Fruit fly (Drosophila melanogaster) whole organism, embryonic: ENCODE results near the gene Polr2I.

Experiments used
- Abd-B ChIP-seq: fragments of 200-800 bp; sonication (Bioruptor generic); optimal IDR thresholded peaks from 2 replicates; lab custom pipeline; 2018; ENCODE audit warnings: missing biosample characterization, mild to moderate bottlenecking, missing genetic modification characterization, moderate library complexity
- B-H1 ChIP-seq: fragments of 200-800 bp; sonication (Bioruptor generic); IDR thresholded peaks from 3 replicates; pipeline ENCODE4 v1.3.6; 2022; ENCODE audit warnings: missing biosample characterization, missing genetic modification characterization
- CG10543 ChIP-seq: fragments of 200-800 bp; sonication (Bioruptor generic); optimal IDR thresholded peaks from 3 replicates; lab custom pipeline; 2017; ENCODE audit warnings: missing biosample characterization, mild to moderate bottlenecking, missing genetic modification characterization, moderate library complexity
- CG11247 ChIP-seq: fragments of 200-800 bp; sonication (Bioruptor generic); IDR thresholded peaks from 2 replicates; pipeline ENCODE4 v1.3.6; 2022; ENCODE audit warnings: missing biosample characterization, missing genetic modification characterization
- CG11504 ChIP-seq: fragments of 200-800 bp; sonication (Bioruptor generic); optimal IDR thresholded peaks from 3 replicates; lab custom pipeline; 2019; ENCODE audit warnings: missing biosample characterization, mild to moderate bottlenecking, missing genetic modification characterization, moderate library complexity
- CG12155 ChIP-seq: fragments of 200-800 bp; sonication (Bioruptor generic); optimal IDR thresholded peaks from 3 replicates; lab custom pipeline; 2016; ENCODE audit warnings: missing biosample characterization, missing genetic modification characterization
- CG18476 ChIP-seq: fragments of 200-800 bp; sonication (Bioruptor generic); optimal IDR thresholded peaks from 2 replicates; lab custom pipeline; 2016; ENCODE audit warnings: missing biosample characterization, mild to moderate bottlenecking, missing genetic modification characterization
- CG4424 ChIP-seq: fragments of 200-800 bp; sonication (Bioruptor generic); optimal IDR thresholded peaks from 3 replicates; lab custom pipeline; 2016; ENCODE audit warnings: missing biosample characterization, missing genetic modification characterization
- CG4730 ChIP-seq: fragments of 200-800 bp; sonication (Bioruptor generic); IDR thresholded peaks from 2 replicates; pipeline ENCODE4 v1.3.6; 2022; ENCODE audit warnings: missing biosample characterization, missing genetic modification characterization
- CG6175 ChIP-seq: fragments of 200-800 bp; sonication (Bioruptor generic); IDR thresholded peaks from 3 replicates; pipeline ENCODE4 v1.3.6; 2022; ENCODE audit warnings: missing biosample characterization, missing genetic modification characterization
- CG7271 ChIP-seq: fragments of 200-800 bp; sonication (Bioruptor generic); optimal IDR thresholded peaks from 2 replicates; lab custom pipeline; 2018; ENCODE audit warnings: missing biosample characterization, mild to moderate bottlenecking, missing genetic modification characterization, moderate library complexity
- CG7745 ChIP-seq: fragments of 200-800 bp; sonication (Bioruptor generic); optimal IDR thresholded peaks from 2 replicates; lab custom pipeline; 2018; ENCODE audit warnings: missing biosample characterization, mild to moderate bottlenecking, missing genetic modification characterization, moderate library complexity
- CG7839 ChIP-seq: fragments of 200-800 bp; sonication (Bioruptor generic); optimal IDR thresholded peaks from 3 replicates; lab custom pipeline; 2018; ENCODE audit warnings: missing biosample characterization, mild to moderate bottlenecking, missing genetic modification characterization, moderate library complexity
- CG7987 ChIP-seq: fragments of 200-800 bp; sonication (Bioruptor generic); optimal IDR thresholded peaks from 2 replicates; lab custom pipeline; 2018; ENCODE audit warnings: missing biosample characterization, mild to moderate bottlenecking, missing genetic modification characterization, moderate library complexity
- CG8281 ChIP-seq: fragments of 200-800 bp; sonication (Bioruptor generic); optimal IDR thresholded peaks from 2 replicates; lab custom pipeline; 2018; ENCODE audit warnings: missing biosample characterization, mild to moderate bottlenecking, missing genetic modification characterization, moderate library complexity
- CG9797 ChIP-seq: fragments of 200-800 bp; sonication (Bioruptor generic); optimal IDR thresholded peaks from 3 replicates; lab custom pipeline; 2018; ENCODE audit warnings: missing biosample characterization, mild to moderate bottlenecking, missing genetic modification characterization
- Dref ChIP-seq: fragments of 200-800 bp; sonication (Bioruptor generic); IDR thresholded peaks from 2 replicates; pipeline ENCODE4 v1.3.6; 2022; ENCODE audit warnings: missing biosample characterization, missing genetic modification characterization
- Eip74EF ChIP-seq, 2 experiments: fragments of 200-800 bp in 1 of 2; fragments of >200 bp in 1 of 2; sonication (Bioruptor generic) in 1 of 2; optimal IDR thresholded peaks; 2 replicates each; lab custom pipeline; 2017 to 2019; ENCODE audit warnings: missing biosample characterization in 2 of 2, missing genetic modification characterization in 2 of 2, mild to moderate bottlenecking in 1 of 2, moderate library complexity in 1 of 2
- GATAe ChIP-seq: fragments of 200-800 bp; sonication (Bioruptor generic); conservative IDR thresholded peaks from 2 replicates; pipeline ENCODE4 v1.3.6; 2022; ENCODE audit warnings: missing biosample characterization, missing genetic modification characterization
- HLH54F ChIP-seq: fragments of 200-800 bp; sonication (Bioruptor generic); optimal IDR thresholded peaks from 3 replicates; lab custom pipeline; 2016; ENCODE audit warnings: missing biosample characterization, missing genetic modification characterization
- Hr3 ChIP-seq: fragments of 200-800 bp; sonication (Bioruptor generic); optimal IDR thresholded peaks from 3 replicates; lab custom pipeline; 2016; ENCODE audit warnings: missing biosample characterization, missing genetic modification characterization
- Nf-YC ChIP-seq: fragments of 200-800 bp; optimal IDR thresholded peaks from 3 replicates; lab custom pipeline; 2019; ENCODE audit warnings: missing biosample characterization, mild to moderate bottlenecking, missing genetic modification characterization, moderate library complexity
- Pdp1 ChIP-seq, 2 experiments: fragments of 200-800 bp; sonication (Bioruptor generic); optimal IDR thresholded peaks; 3 replicates each; lab custom pipeline; 2016; ENCODE audit warnings: missing biosample characterization in 2 of 2, missing genetic modification characterization in 2 of 2, mild to moderate bottlenecking in 1 of 2, moderate library complexity in 1 of 2
- Ptx1 ChIP-seq: fragments of 200-800 bp; sonication (Bioruptor generic); IDR thresholded peaks from 2 replicates; pipeline ENCODE4 v1.3.6; 2022; ENCODE audit warnings: missing biosample characterization, missing genetic modification characterization
- TFAM ChIP-seq: fragments of 200-800 bp; sonication (Bioruptor generic); optimal IDR thresholded peaks from 2 replicates; lab custom pipeline; 2017; ENCODE audit warnings: missing biosample characterization, missing genetic modification characterization, inconsistent platforms
- YL-1 ChIP-seq: fragments of 200-800 bp; sonication (Bioruptor generic); optimal IDR thresholded peaks from 3 replicates; lab custom pipeline; 2017; ENCODE audit warnings: missing biosample characterization, mild to moderate bottlenecking, missing genetic modification characterization
- abd-A ChIP-seq: fragments of 200-800 bp; sonication (Bioruptor generic); optimal IDR thresholded peaks from 3 replicates; lab custom pipeline; 2019; ENCODE audit warnings: missing biosample characterization, mild to moderate bottlenecking, missing genetic modification characterization, moderate library complexity
- ap ChIP-seq: fragments of 200-800 bp; sonication (Bioruptor generic); IDR thresholded peaks from 2 replicates; pipeline ENCODE4 v1.3.6; 2022; ENCODE audit warnings: missing biosample characterization, missing genetic modification characterization
- bbx ChIP-seq: fragments of 200-800 bp; sonication (Bioruptor generic); IDR thresholded peaks from 2 replicates; pipeline ENCODE4 v1.3.6; 2022; ENCODE audit warnings: missing biosample characterization, missing genetic modification characterization; ENCODE audit not compliant: partially characterized antibody
- cad ChIP-seq: fragments of >200 bp; optimal IDR thresholded peaks from 2 replicates; lab custom pipeline; 2017; ENCODE audit warnings: missing biosample characterization, missing genetic modification characterization
- dysf ChIP-seq: fragments of 200-800 bp; sonication (Bioruptor generic); IDR thresholded peaks from 3 replicates; pipeline ENCODE4 v1.3.6; 2022; ENCODE audit warnings: missing biosample characterization, missing genetic modification characterization
- ewg ChIP-seq: fragments of 200-800 bp; sonication (Bioruptor generic); optimal IDR thresholded peaks from 3 replicates; lab custom pipeline; 2017; ENCODE audit warnings: mild to moderate bottlenecking, missing biosample characterization, missing genetic modification reagents, missing genetic modification characterization
- fd64A ChIP-seq: fragments of 200-800 bp; sonication (Bioruptor generic); optimal IDR thresholded peaks from 3 replicates; lab custom pipeline; 2018; ENCODE audit warnings: missing biosample characterization, mild to moderate bottlenecking, missing genetic modification characterization
- gem ChIP-seq: fragments of 200-800 bp; sonication (Bioruptor generic); optimal IDR thresholded peaks from 2 replicates; lab custom pipeline; 2019; ENCODE audit warnings: missing biosample characterization, mild to moderate bottlenecking, missing genetic modification characterization, moderate library complexity
- grn ChIP-seq: fragments of 200-800 bp; sonication (Bioruptor generic); optimal IDR thresholded peaks from 3 replicates; lab custom pipeline; 2017; ENCODE audit warnings: missing biosample characterization, missing genetic modification characterization
- jigr1 ChIP-seq: fragments of 200-800 bp; sonication (Bioruptor generic); IDR thresholded peaks from 3 replicates; pipeline ENCODE4 v1.3.6; 2022; ENCODE audit warnings: missing biosample characterization, missing genetic modification characterization
- mirr ChIP-seq: fragments of 200-800 bp; sonication (Bioruptor generic); optimal IDR thresholded peaks from 3 replicates; lab custom pipeline; 2018; ENCODE audit warnings: missing biosample characterization, mild to moderate bottlenecking, missing genetic modification characterization
- pan ChIP-seq, 4 experiments: fragments of >200 bp in 3 of 4; fragments of 200-800 bp in 1 of 4; sonication (Bioruptor generic) in 1 of 4; optimal IDR thresholded peaks in 3 of 4; IDR thresholded peaks in 1 of 4; 2 replicates each; pipeline versions ENCODE4 v1.3.6 to Lab custom; 2017 to 2022; ENCODE audit warnings: missing biosample characterization in 2 of 4, missing genetic modification characterization in 2 of 4, mixed read lengths in 1 of 4
- row ChIP-seq: fragments of 200-800 bp; sonication (Bioruptor generic); IDR thresholded peaks from 3 replicates; pipeline ENCODE4 v1.3.6; 2022; ENCODE audit warnings: missing biosample characterization, missing genetic modification characterization
- schlank ChIP-seq: fragments of 200-800 bp; sonication (Bioruptor generic); optimal IDR thresholded peaks from 2 replicates; lab custom pipeline; 2018; ENCODE audit warnings: missing biosample characterization, mild to moderate bottlenecking, missing genetic modification characterization
- stc ChIP-seq: fragments of 200-800 bp; sonication (Bioruptor generic); IDR thresholded peaks from 2 replicates; pipeline ENCODE4 v1.3.6; 2022; ENCODE audit warnings: missing biosample characterization, missing genetic modification characterization
- sug ChIP-seq: fragments of 200-800 bp; optimal IDR thresholded peaks from 2 replicates; lab custom pipeline; 2019; ENCODE audit warnings: missing biosample characterization, mild to moderate bottlenecking, missing genetic modification characterization, moderate library complexity
- tgo ChIP-seq: fragments of 200-800 bp; sonication (Bioruptor generic); IDR thresholded peaks from 3 replicates; pipeline ENCODE4 v1.3.6; 2022; ENCODE audit warnings: missing biosample characterization, missing genetic modification characterization
- tx ChIP-seq: fragments of 200-800 bp; sonication (Bioruptor generic); optimal IDR thresholded peaks from 2 replicates; lab custom pipeline; 2016; ENCODE audit warnings: missing biosample characterization, missing genetic modification characterization
- unpg ChIP-seq: fragments of 200-800 bp; sonication (Bioruptor generic); optimal IDR thresholded peaks from 3 replicates; lab custom pipeline; 2018; ENCODE audit warnings: missing biosample characterization, mild to moderate bottlenecking, missing genetic modification characterization, moderate library complexity
- vfl ChIP-seq: fragments of 200-800 bp; sonication (Bioruptor generic); optimal IDR thresholded peaks from 2 replicates; lab custom pipeline; 2016; ENCODE audit warnings: missing biosample characterization, missing genetic modification characterization
- wek ChIP-seq: fragments of 200-800 bp; sonication (Bioruptor generic); optimal IDR thresholded peaks from 3 replicates; lab custom pipeline; 2018; ENCODE audit warnings: missing biosample characterization, mild to moderate bottlenecking, missing genetic modification characterization, moderate library complexity
- z ChIP-seq: fragments of 200-800 bp; sonication (Bioruptor generic); IDR thresholded peaks from 3 replicates; pipeline ENCODE4 v1.3.6; 2022; ENCODE audit warnings: missing biosample characterization, missing genetic modification characterization

Polr2I gene

dm6 chr3R:14288669-14289383 lies 20.1 kb upstream of the Polr2I start, which contains the start of gene red (continued):
- TF ChIP-seq Nf-YC (tag; lab: Kevin White, UChicago) (peak; percentile 29), CG12155 (GFP tag; lab: Kevin White, UChicago) (peak; percentile 70), Eip74EF (GFP tag; optimal IDR thresholded peaks at IDR 0.05; lab: Kevin White, UChicago) (peak in 1 of 2 experiments; percentile 56), wek (GFP tag; lab: Kevin White, UChicago) (peak; percentile 26), CG4730 (0 out of 2 replicates have a peak, but pooled peaks have one; percentile 37), Dref (GFP tag; lab: Robert Waterston, UW) (no peak), sug (tag; lab: Kevin White, UChicago) (peak; percentile 93), bbx (no peak), CG7839 (tag; lab: Kevin White, UChicago) (peak; percentile 84), tx (GFP tag; lab: Kevin White, UChicago) (peak; percentile 24), YL-1 (GFP tag; lab: Kevin White, UChicago) (peak; percentile 37), vfl (no peak), CG8281 (peak; percentile 16), CG11504 (tag; lab: Kevin White, UChicago) (peak; percentile 84), CG6175 (GFP tag; lab: Robert Waterston, UW) (0 out of 3 replicates have a peak, but pooled peaks have one; percentile 27), B-H1 (GFP tag; lab: Robert Waterston, UW) (peak; percentile 30; the same call in 1 of the 3 replicates), Pdp1 (GFP tag; optimal IDR thresholded peaks at IDR 0.05; lab: Kevin White, UChicago) (peak; percentile 19 to 31), grn (GFP tag; lab: Kevin White, UChicago) (peak; percentile 59), ap (GFP tag; lab: Robert Waterston, UW) (0 out of 2 replicates have a peak, but pooled peaks have one; percentile 38), ewg (GFP tag; lab: Kevin White, UChicago) (peak; percentile 47), CG7745 (no peak), TFAM (GFP tag; lab: Kevin White, UChicago) (no peak), CG4424 (GFP tag; lab: Kevin White, UChicago) (peak; percentile 56), CG10543 (GFP tag; lab: Kevin White, UChicago) (peak; percentile 77), HLH54F (GFP tag; lab: Kevin White, UChicago) (peak; percentile 36), z (GFP tag; lab: Robert Waterston, UW) (peak; percentile 58; the same call in 2 of the 3 replicates), unpg (GFP tag; lab: Kevin White, UChicago) (peak; percentile 66), CG7987 (peak; percentile 13), stc (GFP tag; lab: Robert Waterston, UW) (peak; percentile 52), gem (peak; percentile 85), Ptx1 (peak; percentile 83), fd64A (GFP tag; lab: Kevin White, UChicago) (peak; percentile 45), cad (GFP tag; lab: Kevin White, UChicago) (no peak), GATAe (GFP tag; lab: Robert Waterston, UW) (peak; percentile 52), CG9797 (no peak), abd-A (tag; lab: Kevin White, UChicago) (peak; percentile 35), CG11247 (GFP tag; lab: Robert Waterston, UW) (0 out of 2 replicates have a peak, but pooled peaks have one; percentile 13), row (peak; percentile 90), CG18476 (peak; percentile 33), pan (optimal IDR thresholded peaks at IDR 0.05; lab: Kevin White, UChicago) (no peak), pan (GFP tag; optimal IDR thresholded peaks at IDR 0.05 in 1 of 2, IDR thresholded peaks at IDR 0.05 in 1 of 2) (peak in 1 of 2 experiments; percentile 79), CG7271 (tag; lab: Kevin White, UChicago) (peak; percentile 27), jigr1 (no peak), Hr3 (GFP tag; lab: Kevin White, UChicago) (peak; percentile 64), tgo (GFP tag; lab: Robert Waterston, UW) (peak; percentile 74; the same call in 2 of the 3 replicates), schlank (tag; lab: Kevin White, UChicago) (peak; percentile 36), mirr (GFP tag; lab: Kevin White, UChicago) (peak; percentile 95), Abd-B (GFP tag; lab: Kevin White, UChicago) (peak; percentile 54), dysf (GFP tag; lab: Robert Waterston, UW) (peak; percentile 84)
